Fruit fly (Drosophila melanogaster) whole organism, wandering third instar larva: ENCODE results near the gene Glg1.

Experiments
- h ChIP-seq: fragments of 200-800 bp; sonication (Bioruptor generic); optimal IDR thresholded peaks from 3 replicates; lab custom pipeline; 2016; ENCODE audit warnings: missing biosample characterization, mild to moderate bottlenecking, missing genetic modification characterization
- woc ChIP-seq: sonication (Bioruptor generic); optimal IDR thresholded peaks from 2 replicates; lab custom pipeline; 2016; ENCODE audit warnings: missing biosample characterization, mild to moderate bottlenecking, missing genetic modification characterization

DNA sequence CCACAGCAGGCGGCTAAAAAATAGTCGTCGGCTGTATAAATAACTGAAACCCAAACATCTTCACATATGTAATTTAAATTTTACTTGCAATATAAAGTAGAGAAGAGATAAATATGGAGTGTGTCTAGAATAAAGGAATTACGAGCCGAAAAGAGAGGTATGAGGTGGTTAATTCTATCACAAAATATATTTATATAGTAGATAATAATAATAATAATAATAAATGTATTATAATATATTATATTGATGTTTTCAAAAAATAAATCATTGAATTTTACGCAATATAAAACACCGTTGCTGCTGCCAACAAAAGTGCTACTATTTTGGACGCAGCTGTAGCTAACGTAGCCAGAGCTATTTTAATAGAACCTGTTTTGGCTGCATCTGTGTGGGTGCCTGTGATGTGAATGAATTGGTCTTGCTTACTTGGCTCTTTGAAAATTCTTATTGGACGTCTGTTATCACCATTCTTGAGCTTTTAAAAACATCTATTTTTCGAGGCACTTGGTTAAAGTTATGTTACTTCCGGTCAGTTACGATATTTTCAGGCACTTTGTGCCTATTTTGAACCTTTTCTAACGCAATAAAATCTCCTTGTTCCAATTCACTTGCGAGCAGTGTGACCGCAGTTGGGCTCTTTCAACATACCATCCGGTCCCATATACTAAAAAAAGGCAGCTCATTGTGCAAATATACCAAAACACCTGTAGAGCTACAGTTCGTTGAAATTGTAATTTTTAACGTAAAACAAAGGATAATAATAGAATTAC lies 10.3 kb downstream of the Glg1 start, which contains the start of gene Hr78:
- TF ChIP-seq woc (GFP tag; lab: Kevin White, UChicago) (peak; percentile 42), h (GFP tag; lab: Kevin White, UChicago) (peak; percentile 40)
